Fruit fly (Drosophila melanogaster): ENCODE data around the gene Dhfr.

Gene Dhfr

DNA sequence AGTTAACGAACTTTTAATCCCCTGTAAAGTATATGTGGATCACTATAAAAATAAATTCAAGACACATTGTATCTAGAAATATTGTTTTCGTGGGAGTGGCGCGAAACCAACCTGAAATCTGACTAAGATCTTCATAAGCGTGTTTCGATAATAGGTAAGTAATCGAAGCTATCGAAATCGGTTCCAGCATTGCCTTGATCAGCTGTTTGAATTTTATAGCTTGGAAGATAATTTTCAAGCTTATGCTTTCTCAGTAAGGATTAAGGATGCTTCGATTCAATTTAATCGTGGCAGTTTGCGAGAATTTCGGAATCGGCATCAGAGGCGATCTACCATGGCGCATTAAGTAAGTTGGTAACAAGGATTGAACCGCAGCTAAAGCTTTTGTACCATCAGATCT lies at the start of gene Dhfr:
Gene Dhfr (plus strand): TSS at position 173 of the 400 bp plus-strand sequence.
- no peak for TF ChIP-seq CG17801 (GFP tag; optimal IDR thresholded peaks at IDR 0.05; ENCODE audit: partially characterized antibody)

DNA sequence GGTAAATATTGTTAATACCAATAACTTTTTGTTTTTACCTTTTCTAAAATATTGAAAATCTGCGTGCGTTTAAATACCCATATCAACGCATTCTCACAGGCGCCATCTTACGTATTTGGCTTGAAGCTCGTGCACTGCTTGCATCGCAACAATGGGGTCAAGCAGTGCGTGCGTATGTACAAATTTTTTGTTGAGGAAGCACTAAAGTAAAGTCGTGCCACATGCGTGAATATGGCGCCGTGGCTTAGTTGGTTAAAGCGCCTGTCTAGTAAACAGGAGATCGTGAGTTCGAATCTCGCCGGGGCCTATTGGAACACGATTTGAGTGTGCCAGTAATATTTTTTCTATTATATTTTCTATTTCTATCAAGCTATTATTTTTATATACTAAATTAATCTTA lies 49.3 kb upstream of the Dhfr start:
- peak; percentile 25 for TF ChIP-seq CG17801 (GFP tag; optimal IDR thresholded peaks at IDR 0.05; ENCODE audit: partially characterized antibody)

DNA sequence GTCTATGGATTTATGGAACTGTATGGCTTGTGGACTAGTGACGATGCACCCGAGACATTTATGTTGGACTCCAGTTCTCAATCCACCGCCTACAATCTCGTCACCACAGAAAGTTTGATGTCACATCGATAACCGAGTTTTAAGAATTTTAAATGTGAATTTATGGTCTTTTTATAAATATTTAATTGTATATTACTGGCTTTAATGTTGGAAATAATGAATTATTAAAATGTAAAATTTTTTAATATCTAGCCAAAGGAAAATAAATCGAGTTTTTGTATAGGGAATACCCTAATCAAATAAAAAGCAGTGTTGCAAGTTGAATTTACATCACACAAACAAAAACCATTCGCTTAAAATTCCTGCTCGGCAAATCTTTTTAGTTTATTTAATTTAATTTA lies 48.3 kb upstream of the Dhfr start, which contains the start of gene Fntb:
Gene Fntb (plus strand): TSS at position 334 of the 401 bp plus-strand sequence.
- TF ChIP-seq CG17801 (GFP tag; optimal IDR thresholded peaks at IDR 0.05; ENCODE audit: partially characterized antibody) = peak; percentile 79

DNA sequence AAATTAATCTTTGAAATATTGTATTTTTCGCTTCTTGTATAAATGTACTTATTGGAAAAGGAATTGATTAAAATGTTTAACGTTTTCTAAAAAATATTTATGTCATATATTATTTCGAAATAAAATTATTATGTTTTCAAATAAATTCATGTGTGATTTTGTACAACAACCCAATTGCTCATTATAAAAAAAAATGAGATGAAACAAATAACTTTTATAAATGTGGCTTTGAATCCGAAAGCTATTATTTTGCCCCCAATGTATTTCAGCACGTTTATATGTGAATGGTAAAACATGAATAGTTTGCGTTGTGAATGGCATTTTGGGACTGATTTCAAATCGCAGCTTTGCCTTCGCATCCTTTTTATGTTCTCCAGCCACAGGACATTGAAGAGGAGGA lies 46.4 kb upstream of the Dhfr start, which contains the start of gene CG14881:
Gene CG14881 (plus strand): TSS at position 301 of the 400 bp plus-strand sequence.
- TF ChIP-seq CG17801 (GFP tag; optimal IDR thresholded peaks at IDR 0.05; ENCODE audit: partially characterized antibody) = no peak

DNA sequence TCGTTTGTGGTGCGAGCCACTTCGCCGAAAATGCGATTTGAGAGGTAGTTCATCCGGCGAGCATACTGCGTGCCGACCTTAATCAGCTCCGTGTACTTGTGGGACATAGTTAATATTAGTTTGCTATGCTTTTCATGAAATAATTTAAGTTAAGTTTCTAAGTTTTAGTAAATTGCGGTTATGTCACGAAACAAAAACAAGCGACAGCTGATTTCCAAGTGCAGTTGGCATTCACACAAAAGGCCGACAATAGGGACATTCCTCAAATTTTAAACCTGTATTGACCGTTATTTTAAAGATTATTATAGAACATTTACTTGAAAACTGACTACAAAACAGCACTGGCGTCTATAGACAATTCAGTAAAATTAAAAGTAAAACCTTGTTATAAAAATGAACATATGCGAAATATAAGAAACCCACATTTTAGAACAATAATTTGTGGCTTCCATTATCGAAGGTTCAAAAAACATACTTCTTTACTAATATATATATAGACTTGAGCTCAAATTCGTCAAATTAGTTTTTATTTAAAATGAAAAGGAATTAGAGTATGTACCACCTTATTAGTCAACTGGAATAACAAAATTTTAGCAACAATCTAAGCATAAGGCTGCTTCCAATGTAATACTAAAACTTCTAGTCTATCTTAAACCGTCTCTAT lies 44.5 kb upstream of the Dhfr start, which contains the start of gene mRpS33:
Gene mRpS33 (minus strand): TSS at position 224 of the 664 bp plus-strand sequence.
- TF ChIP-seq CG17801 (GFP tag; optimal IDR thresholded peaks at IDR 0.05; ENCODE audit: partially characterized antibody) = no peak

DNA sequence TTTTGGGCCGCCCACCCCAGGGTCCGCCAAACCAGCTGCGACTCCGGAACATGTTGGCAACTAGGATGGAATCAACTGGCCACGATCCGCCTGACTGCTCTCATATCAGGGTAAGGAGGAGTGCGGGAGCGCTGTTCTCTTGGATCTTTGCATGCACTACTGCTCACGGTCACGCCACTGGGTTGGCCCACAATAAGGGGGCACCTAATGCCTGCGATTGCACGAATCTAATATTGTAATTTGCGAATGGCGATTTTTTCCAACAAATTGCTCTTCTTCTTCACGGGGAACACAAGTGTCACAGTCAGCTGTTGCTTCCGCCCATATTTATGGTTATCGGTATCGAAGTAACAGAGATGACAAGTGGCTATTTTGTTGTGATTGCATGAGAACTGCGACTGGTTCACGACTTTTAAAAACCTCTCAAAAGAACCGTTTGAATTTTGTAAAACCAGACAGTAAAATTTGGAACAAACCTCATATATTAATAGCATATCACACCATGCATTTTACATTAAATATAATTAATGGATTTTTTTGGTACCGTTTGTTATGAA lies 39.5 kb upstream of the Dhfr start, which contains the start of gene ema:
Gene ema (minus strand): TSS at position 295 of the 557 bp plus-strand sequence.
- TF ChIP-seq CG17801 (GFP tag; optimal IDR thresholded peaks at IDR 0.05; ENCODE audit: partially characterized antibody) = peak; percentile 61

DNA sequence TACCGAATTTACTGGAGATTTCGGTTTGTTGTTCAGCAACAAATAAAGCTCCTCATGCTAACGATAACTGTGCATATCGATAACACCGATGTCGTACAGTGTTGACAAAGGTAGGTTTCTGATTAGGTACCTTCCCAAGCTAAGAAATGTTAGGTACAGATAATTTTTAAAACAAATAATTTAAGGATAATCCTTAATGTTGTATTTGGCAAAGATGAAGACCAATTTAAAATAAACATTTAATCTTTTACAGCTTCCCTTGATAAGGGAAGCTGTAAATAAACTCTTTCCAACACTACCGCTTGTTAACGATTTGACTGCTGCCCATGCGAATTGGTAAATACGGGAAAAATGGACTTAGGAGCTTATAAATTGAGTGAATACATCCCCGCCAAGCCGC lies 38.0 kb upstream of the Dhfr start, which contains the start of the genes Ttc1 and CG14882:
Gene Ttc1 (minus strand): TSS at position 71 of the 400 bp plus-strand sequence.
Gene CG14882 (plus strand): TSS at position 271 of the 400 bp plus-strand sequence.
- peak; percentile 87 for TF ChIP-seq CG17801 (GFP tag; optimal IDR thresholded peaks at IDR 0.05; ENCODE audit: partially characterized antibody)

DNA sequence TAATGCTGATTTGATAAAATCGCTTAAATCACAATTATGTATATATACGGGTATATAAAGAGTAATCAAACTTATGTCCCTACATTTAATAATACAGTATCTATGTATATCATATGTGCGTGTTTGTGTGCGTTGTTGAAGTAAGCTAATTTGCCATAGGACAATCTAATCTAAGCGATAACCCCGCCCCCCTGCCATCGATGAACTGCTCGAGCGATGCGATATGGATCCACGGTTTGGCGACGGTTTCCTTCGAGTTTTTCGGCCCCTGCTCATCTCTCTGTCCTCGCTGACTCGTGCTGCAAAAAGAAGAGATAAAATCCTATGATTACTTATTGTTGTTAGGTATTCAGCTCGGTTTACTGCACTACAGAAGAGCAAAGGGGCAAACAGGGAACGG lies 34.1 kb upstream of the Dhfr start:
- no peak for TF ChIP-seq CG17801 (GFP tag; optimal IDR thresholded peaks at IDR 0.05; ENCODE audit: partially characterized antibody)

DNA sequence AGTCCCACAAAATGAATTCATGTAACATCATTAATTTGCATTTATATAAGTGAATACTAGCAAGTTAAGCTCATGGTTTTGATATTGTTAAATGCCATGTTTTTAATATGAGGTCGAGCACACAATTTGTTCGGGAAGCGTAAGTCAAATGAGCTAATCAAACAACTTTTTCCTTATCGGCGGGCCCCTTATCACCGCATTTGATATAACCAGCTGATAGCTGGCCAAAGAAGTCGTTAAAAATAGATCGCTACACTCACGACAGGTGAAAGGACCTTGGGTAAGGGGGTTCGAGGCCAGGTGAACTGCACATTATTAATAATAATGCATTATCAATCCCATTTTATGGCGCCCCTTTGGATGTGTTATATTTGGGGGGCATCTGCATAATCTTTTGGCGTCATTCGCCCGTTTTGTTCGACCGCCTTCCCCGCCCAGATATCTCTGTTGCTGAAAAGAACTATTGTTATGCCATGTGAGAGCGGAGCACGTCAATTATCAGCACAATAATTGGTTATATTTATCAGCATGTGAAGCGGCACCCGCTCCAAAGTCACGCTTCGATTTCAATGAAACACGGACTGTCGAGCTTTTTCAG lies 33.4 kb upstream of the Dhfr start:
- TF ChIP-seq CG17801 (GFP tag; optimal IDR thresholded peaks at IDR 0.05; ENCODE audit: partially characterized antibody) = no peak

DNA sequence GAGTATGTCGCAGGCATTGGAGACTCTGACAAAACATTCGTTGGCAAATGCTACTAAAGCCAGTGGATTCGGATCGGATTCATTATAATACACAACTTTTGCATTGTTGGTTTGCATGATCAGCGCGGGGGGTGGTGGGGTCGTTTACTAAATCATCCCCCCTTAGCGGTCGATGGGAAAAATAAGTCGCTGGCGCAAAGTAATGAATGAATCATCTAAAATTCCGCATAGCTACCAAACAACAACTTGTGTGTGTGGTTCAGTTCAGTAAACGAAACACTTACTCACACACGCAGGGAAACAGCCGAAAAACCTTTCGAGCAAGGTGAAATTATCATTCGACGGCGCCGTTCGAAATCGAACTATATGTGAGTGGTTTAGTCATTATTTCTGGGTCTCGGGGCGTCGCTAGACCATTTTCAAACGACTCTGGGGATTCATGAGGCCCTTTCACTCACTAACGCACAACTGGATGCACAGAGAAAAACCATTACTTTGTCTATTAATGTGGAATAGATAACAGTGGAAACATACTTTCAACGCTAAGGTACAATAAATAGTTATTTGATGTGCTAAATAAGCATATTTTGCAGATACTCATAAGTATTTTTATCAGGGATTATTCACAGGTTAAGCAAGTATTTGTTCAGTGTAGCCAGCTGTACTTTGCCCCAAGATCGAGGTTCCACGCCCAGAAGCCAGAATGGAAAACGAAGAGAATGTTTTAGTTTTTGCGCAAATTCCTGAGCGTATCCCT lies 32.4 kb upstream of the Dhfr start:
- peak; percentile 15 for TF ChIP-seq CG17801 (GFP tag; optimal IDR thresholded peaks at IDR 0.05; ENCODE audit: partially characterized antibody)

DNA sequence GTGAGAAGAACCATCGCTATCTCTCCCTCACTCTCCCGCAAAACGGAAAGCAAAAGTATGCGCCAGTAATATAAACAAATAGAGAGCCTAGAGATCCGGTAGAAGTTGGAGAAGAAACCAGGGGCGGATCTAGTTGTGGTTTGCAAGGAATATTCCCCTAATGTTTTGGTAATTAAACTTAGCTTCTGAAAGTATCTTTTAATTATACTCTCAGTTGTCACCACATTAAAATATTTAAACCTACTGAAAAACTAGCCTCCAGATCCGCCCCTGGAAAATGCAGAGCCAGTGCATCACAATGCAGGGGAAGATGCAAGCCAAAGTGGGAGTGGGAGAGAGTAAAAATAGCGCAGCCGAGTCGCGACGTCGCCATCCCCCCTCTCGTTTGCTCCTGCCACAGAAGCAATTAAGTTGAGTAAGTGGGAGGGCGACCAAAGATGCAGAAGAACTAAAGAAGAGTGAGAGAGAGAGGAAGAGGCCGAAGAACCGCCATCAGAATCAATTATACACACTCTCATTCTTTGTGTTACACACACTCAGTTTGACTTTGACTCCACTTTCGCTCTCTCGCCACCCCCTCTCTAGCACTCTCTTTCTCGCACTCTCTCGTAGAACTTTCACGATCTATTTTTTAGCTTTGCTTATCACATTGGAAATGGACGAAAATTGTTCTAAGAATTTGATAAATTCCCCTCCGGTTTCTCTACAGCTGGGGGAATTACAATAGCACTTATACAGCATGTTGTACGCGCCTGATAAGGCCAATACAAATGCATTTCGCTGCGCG lies 31.6 kb upstream of the Dhfr start:
- TF ChIP-seq CG17801 (GFP tag; optimal IDR thresholded peaks at IDR 0.05; ENCODE audit: partially characterized antibody) = peak; percentile 95

DNA sequence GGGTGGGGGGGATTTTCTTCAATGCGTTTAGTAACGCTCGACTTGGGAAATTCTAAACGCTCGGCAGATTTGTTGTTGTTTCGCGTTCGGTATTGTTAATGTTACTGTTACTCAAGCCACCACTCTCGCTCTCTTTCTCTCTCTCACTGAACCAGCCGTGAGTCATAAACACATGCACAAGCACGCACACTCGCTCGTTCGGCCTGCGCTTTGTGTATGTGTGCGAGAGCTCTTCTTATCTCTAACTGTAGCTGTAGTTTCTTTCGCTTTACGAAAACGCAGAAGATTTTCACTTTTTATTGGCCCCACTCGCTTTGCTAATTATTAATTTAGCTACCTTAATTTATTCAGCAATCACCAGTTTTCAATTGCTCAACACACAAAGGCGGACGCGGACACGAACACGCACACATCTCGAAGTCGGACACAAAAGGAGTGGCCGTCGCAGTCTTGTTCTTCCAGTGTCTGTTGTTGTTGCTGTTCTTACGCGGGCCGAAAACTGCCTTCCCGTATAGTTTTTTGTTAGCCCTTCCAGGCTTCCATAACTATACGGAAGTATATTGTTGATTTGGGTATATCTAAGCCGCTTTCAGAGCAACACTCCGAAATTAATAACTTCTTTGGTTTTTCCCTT lies 27.9 kb upstream of the Dhfr start:
- TF ChIP-seq CG17801 (GFP tag; optimal IDR thresholded peaks at IDR 0.05; ENCODE audit: partially characterized antibody) = peak; percentile 39

DNA sequence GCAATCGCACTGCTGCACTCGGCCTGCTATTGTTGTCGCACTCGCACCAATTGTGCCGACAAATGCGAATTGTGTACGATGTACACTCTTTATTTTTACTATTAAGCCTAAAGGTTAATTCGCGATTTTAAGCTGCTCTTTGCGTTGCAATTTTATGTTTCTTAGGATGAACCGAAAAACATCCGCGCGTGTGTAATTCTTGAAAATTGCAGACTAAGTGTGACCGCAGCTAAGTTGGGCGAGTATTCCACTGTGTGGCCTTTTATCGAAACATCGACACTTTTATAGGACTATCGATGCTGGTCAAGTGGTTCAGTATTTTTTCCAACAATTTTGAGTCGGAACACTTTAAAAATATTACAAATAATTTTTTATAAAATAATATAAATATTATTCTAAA lies 27.4 kb upstream of the Dhfr start, which contains the start of gene Pak3:
Gene Pak3 (minus strand): TSS at position 225 of the 400 bp plus-strand sequence.
- TF ChIP-seq CG17801 (GFP tag; optimal IDR thresholded peaks at IDR 0.05; ENCODE audit: partially characterized antibody) = peak; percentile 1

DNA sequence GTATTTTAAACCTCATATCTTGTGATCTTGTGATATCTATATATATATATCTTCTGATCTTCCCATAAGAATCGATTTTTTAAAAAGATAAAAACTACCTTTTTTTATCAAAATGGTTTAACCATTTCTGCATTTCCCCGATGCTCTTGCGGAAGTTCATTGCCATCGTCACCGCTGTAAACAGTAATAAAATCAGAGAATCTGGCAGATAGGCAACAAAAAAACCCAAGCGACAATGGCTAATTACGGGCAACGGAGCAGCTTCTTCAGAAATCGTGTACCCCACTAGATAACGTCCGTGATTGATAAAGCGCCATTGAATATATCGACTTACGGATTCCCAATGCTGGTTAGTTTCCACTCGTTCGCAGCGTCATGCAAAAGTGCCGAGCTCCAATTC lies 26.8 kb upstream of the Dhfr start, which contains the start of gene CG10405:
Gene CG10405 (plus strand): TSS at position 301 of the 400 bp plus-strand sequence.
- TF ChIP-seq CG17801 (GFP tag; optimal IDR thresholded peaks at IDR 0.05; ENCODE audit: partially characterized antibody) = no peak

Data from ovary, adult (tissue).